Worm (Caenorhabditis elegans) whole organism, L1 larva: ENCODE data around the gene ztf-20.

Experiments used
- C04F5.9 ChIP-seq: sonication (generic microtip); optimal IDR thresholded peaks from 2 replicates; lab custom pipeline; 2016; ENCODE audit warnings: missing genetic modification characterization, missing compliant biosample characterization
- C34B4.2 ChIP-seq: sonication (generic microtip); optimal IDR thresholded peaks from 2 replicates; lab custom pipeline; 2017; ENCODE audit warnings: mild to moderate bottlenecking, missing genetic modification characterization, missing compliant biosample characterization
- F16B12.6 ChIP-seq: fragments of 150-350 bp; optimal IDR thresholded peaks from 2 replicates; lab custom pipeline; 2014; ENCODE audit warnings: missing biosample characterization, missing genetic modification characterization
- Y116A8C.19 ChIP-seq: sonication (generic microtip); optimal IDR thresholded peaks from 2 replicates; lab custom pipeline; 2016; ENCODE audit warnings: missing compliant biosample characterization, missing genetic modification characterization, borderline replicate concordance
- alr-1 ChIP-seq: fragments of 200-800 bp; sonication (Bioruptor generic); optimal IDR thresholded peaks from 2 replicates; lab custom pipeline; 2018; ENCODE audit warnings: borderline replicate concordance, mild to moderate bottlenecking, missing genetic modification characterization, missing compliant biosample characterization
- ceh-63 ChIP-seq: fragments of 200-800 bp; sonication (Bioruptor generic); optimal IDR thresholded peaks from 2 replicates; lab custom pipeline; 2018; ENCODE audit warnings: mild to moderate bottlenecking, missing genetic modification characterization, missing compliant biosample characterization
- ceh-8 ChIP-seq: fragments of 200-800 bp; sonication (Bioruptor generic); optimal IDR thresholded peaks from 2 replicates; lab custom pipeline; 2018; ENCODE audit warnings: mild to moderate bottlenecking, missing genetic modification characterization, moderate library complexity, missing compliant biosample characterization
- ceh-82 ChIP-seq, 3 experiments: fragments of 150-350 bp in 1 of 3; sonication (generic microtip) in 2 of 3; optimal IDR thresholded peaks; 2 replicates each; lab custom pipeline; 2014 to 2017; ENCODE audit warnings: missing biosample characterization in 3 of 3, missing genetic modification characterization in 3 of 3
- ceh-88 ChIP-seq: fragments of 200-800 bp; sonication (Bioruptor generic); IDR thresholded peaks from 2 replicates; pipeline ENCODE4 v1.3.6; 2022; ENCODE audit warnings: missing genetic modification characterization, missing compliant biosample characterization
- dpl-1 ChIP-seq, 3 experiments: fragments of 150-350 bp in 2 of 3; sonication (generic microtip) in 1 of 3; optimal IDR thresholded peaks; 2 replicates each; lab custom pipeline; 2014 to 2017; ENCODE audit warnings: missing biosample characterization in 3 of 3, missing genetic modification characterization in 3 of 3, missing genetic modification reagents in 3 of 3
- dsc-1 ChIP-seq: sonication (generic microtip); optimal IDR thresholded peaks from 2 replicates; lab custom pipeline; 2016; ENCODE audit warnings: mild to moderate bottlenecking, missing genetic modification characterization, missing compliant biosample characterization
- efl-1 ChIP-seq, 4 experiments: fragments of 150-350 bp; optimal IDR thresholded peaks in 3 of 4; peaks in 1 of 4; 1 replicate in 1 of 4; 2 replicates in 3 of 4; lab custom pipeline; 2014; ENCODE audit warnings: missing biosample characterization in 2 of 4, missing genetic modification characterization in 2 of 4, missing genetic modification reagents in 2 of 4
- efl-3 ChIP-seq: fragments of 200-800 bp; sonication (Bioruptor generic); optimal IDR thresholded peaks from 2 replicates; lab custom pipeline; 2018; ENCODE audit warnings: mild to moderate bottlenecking, missing genetic modification characterization, missing compliant biosample characterization
- egl-27 ChIP-seq, 2 experiments: fragments of 150-350 bp in 1 of 2; sonication (generic microtip); optimal IDR thresholded peaks; 3 replicates each; lab custom pipeline; 2017 to 2018; ENCODE audit warnings: missing biosample characterization in 2 of 2, missing genetic modification characterization in 2 of 2, missing genetic modification reagents in 2 of 2
- elt-2 ChIP-seq: sonication (generic microtip); optimal IDR thresholded peaks from 2 replicates; lab custom pipeline; 2016; ENCODE audit warnings: missing genetic modification characterization, mild to moderate bottlenecking, inconsistent platforms, missing compliant biosample characterization, missing genetic modification reagents
- ets-5 ChIP-seq: fragments of 200-800 bp; sonication (Bioruptor generic); IDR thresholded peaks from 2 replicates; pipeline ENCODE4 v1.3.6; 2022; ENCODE audit warnings: missing genetic modification characterization, missing compliant biosample characterization
- fkh-10 ChIP-seq: sonication (generic microtip); optimal IDR thresholded peaks from 2 replicates; lab custom pipeline; 2017; ENCODE audit warnings: missing biosample characterization, missing genetic modification reagents, missing genetic modification characterization
- hpl-2 ChIP-seq: fragments of 150-350 bp; optimal IDR thresholded peaks from 2 replicates; lab custom pipeline; 2014; ENCODE audit warnings: missing biosample characterization, missing genetic modification reagents, missing genetic modification characterization
- jun-1 ChIP-seq: fragments of 150-350 bp; optimal IDR thresholded peaks from 2 replicates; lab custom pipeline; 2014; ENCODE audit warnings: missing biosample characterization, missing genetic modification reagents, missing genetic modification characterization
- lin-14 ChIP-seq: fragments of 200-800 bp; sonication (Bioruptor generic); optimal IDR thresholded peaks from 2 replicates; lab custom pipeline; 2018; ENCODE audit warnings: mild to moderate bottlenecking, missing genetic modification characterization, moderate library complexity, missing compliant biosample characterization
- lin-15B ChIP-seq: fragments of 150-350 bp; sonication (generic microtip); optimal IDR thresholded peaks from 3 replicates; lab custom pipeline; 2014; ENCODE audit warnings: missing biosample characterization, missing genetic modification characterization
- lin-39 ChIP-seq: fragments of 150-350 bp; optimal IDR thresholded peaks from 2 replicates; lab custom pipeline; 2014; ENCODE audit warnings: missing biosample characterization, missing genetic modification reagents, missing genetic modification characterization
- mdl-1 ChIP-seq, 2 experiments: fragments of 150-350 bp; optimal IDR thresholded peaks; 2 replicates each; lab custom pipeline; 2014 to 2017; ENCODE audit warnings: missing biosample characterization in 2 of 2, missing genetic modification characterization in 2 of 2, inconsistent platforms in 1 of 2
- mef-2 ChIP-seq: fragments of 150-350 bp; optimal IDR thresholded peaks from 2 replicates; lab custom pipeline; 2014; ENCODE audit warnings: missing biosample characterization, missing genetic modification characterization
- nhr-11 ChIP-seq: fragments of 150-350 bp; optimal IDR thresholded peaks from 2 replicates; lab custom pipeline; 2014; ENCODE audit warnings: missing biosample characterization, missing genetic modification characterization
- nhr-19 ChIP-seq: fragments of 200-800 bp; sonication (Bioruptor generic); conservative IDR thresholded peaks from 2 replicates; pipeline ENCODE4 v1.3.6; 2022; ENCODE audit warnings: missing genetic modification characterization, missing compliant biosample characterization
- nhr-20 ChIP-seq: sonication (generic microtip); optimal IDR thresholded peaks from 2 replicates; lab custom pipeline; 2016; ENCODE audit warnings: mild to moderate bottlenecking, missing genetic modification characterization, missing compliant biosample characterization
- nhr-47 ChIP-seq: sonication (generic microtip); optimal IDR thresholded peaks from 2 replicates; lab custom pipeline; 2016; ENCODE audit warnings: mild to moderate bottlenecking, missing genetic modification characterization, moderate library complexity, missing compliant biosample characterization
- nhr-71 ChIP-seq: sonication (generic microtip); optimal IDR thresholded peaks from 2 replicates; lab custom pipeline; 2016; ENCODE audit warnings: mild to moderate bottlenecking, missing genetic modification characterization, moderate library complexity, missing compliant biosample characterization
- nhr-76 ChIP-seq: sonication (generic microtip); optimal IDR thresholded peaks from 2 replicates; lab custom pipeline; 2017; ENCODE audit warnings: missing biosample characterization, missing genetic modification characterization
- nhr-90 ChIP-seq: sonication (generic microtip); optimal IDR thresholded peaks from 2 replicates; lab custom pipeline; 2016; ENCODE audit warnings: mild to moderate bottlenecking, missing genetic modification characterization, missing compliant biosample characterization; ENCODE audit not compliant: poor library complexity
- pag-3 ChIP-seq: sonication (generic microtip); optimal IDR thresholded peaks from 2 replicates; lab custom pipeline; 2017; ENCODE audit warnings: missing genetic modification characterization, mild to moderate bottlenecking, missing compliant biosample characterization, antibody characterized with exemption, borderline replicate concordance; ENCODE audit not compliant: insufficient read depth
- pax-3 ChIP-seq: fragments of 200-800 bp; sonication (Bioruptor generic); optimal IDR thresholded peaks from 2 replicates; lab custom pipeline; 2018; ENCODE audit warnings: mild to moderate bottlenecking, missing genetic modification characterization, moderate library complexity, missing compliant biosample characterization
- pqm-1 ChIP-seq: sonication (generic microtip); optimal IDR thresholded peaks from 3 replicates; lab custom pipeline; 2017; ENCODE audit warnings: missing biosample characterization, missing genetic modification characterization
- skn-1 ChIP-seq: fragments of 150-350 bp; optimal IDR thresholded peaks from 2 replicates; lab custom pipeline; 2014; ENCODE audit warnings: missing biosample characterization, missing genetic modification characterization
- snpc-4 ChIP-seq: fragments of 150-350 bp; optimal IDR thresholded peaks from 2 replicates; lab custom pipeline; 2014; ENCODE audit warnings: missing biosample characterization, missing genetic modification characterization
- snu-23 ChIP-seq: sonication (generic microtip); optimal IDR thresholded peaks from 2 replicates; lab custom pipeline; 2016; ENCODE audit warnings: missing genetic modification characterization, missing compliant biosample characterization
- sptf-1 ChIP-seq: fragments of 150-350 bp; optimal IDR thresholded peaks from 2 replicates; lab custom pipeline; 2014; ENCODE audit warnings: missing biosample characterization, missing genetic modification characterization
- sup-37 ChIP-seq: fragments of 200-800 bp; sonication (Bioruptor generic); optimal IDR thresholded peaks from 2 replicates; lab custom pipeline; 2018; ENCODE audit warnings: mild to moderate bottlenecking, missing genetic modification characterization, missing compliant biosample characterization
- swsn-7 ChIP-seq: sonication (generic microtip); optimal IDR thresholded peaks from 2 replicates; lab custom pipeline; 2016; ENCODE audit warnings: missing genetic modification characterization, missing compliant biosample characterization
- tbx-2 ChIP-seq: sonication (generic microtip); optimal IDR thresholded peaks from 2 replicates; lab custom pipeline; 2016; ENCODE audit warnings: missing genetic modification characterization, missing compliant biosample characterization
- unc-130 ChIP-seq: fragments of 150-350 bp; optimal IDR thresholded peaks from 2 replicates; lab custom pipeline; 2017; ENCODE audit warnings: missing biosample characterization, missing genetic modification characterization, inconsistent platforms
- unc-30 ChIP-seq: sonication (generic microtip); optimal IDR thresholded peaks from 2 replicates; lab custom pipeline; 2017; ENCODE audit warnings: missing biosample characterization, missing genetic modification characterization
- unc-62 ChIP-seq: fragments of 150-350 bp; optimal IDR thresholded peaks from 2 replicates; lab custom pipeline; 2014; ENCODE audit warnings: missing biosample characterization, missing genetic modification reagents, missing genetic modification characterization
- unc-86 ChIP-seq: sonication (generic microtip); optimal IDR thresholded peaks from 2 replicates; lab custom pipeline; 2016; ENCODE audit warnings: missing genetic modification characterization, missing compliant biosample characterization
- unc-98 ChIP-seq: fragments of 200-800 bp; sonication (Bioruptor generic); IDR thresholded peaks from 2 replicates; pipeline ENCODE4 v1.3.6; 2022; ENCODE audit warnings: missing genetic modification characterization, missing compliant biosample characterization
- ztf-11 ChIP-seq, 2 experiments: sonication (generic microtip); optimal IDR thresholded peaks; 2 replicates each; lab custom pipeline; 2016 to 2017; ENCODE audit warnings: missing genetic modification characterization in 2 of 2, missing biosample characterization in 1 of 2, missing compliant biosample characterization in 1 of 2

The ztf-20 gene

ce11 chrV:18986103-18986502 is 26.1 kb upstream of the ztf-20 start:
- TF ChIP-seq nhr-76 (tag; lab: Kevin White, UChicago): no peak
- TF ChIP-seq swsn-7 (tag; lab: Kevin White, UChicago): no peak
- TF ChIP-seq ceh-8 (GFP tag; lab: Kevin White, UChicago): no peak
- TF ChIP-seq, all 84 proteins: peak for 0

- TF ChIP-seq dsc-1 (tag; lab: Kevin White, UChicago): no peak
- no peak for TF ChIP-seq efl-1 (optimal IDR thresholded peaks at IDR 0.05; lab: Kevin White, UChicago)
- peak in 1 of 2 experiments; percentile 50 for TF ChIP-seq efl-1 (GFP tag; optimal IDR thresholded peaks at IDR 0.05 in 1 of 2; lab: Kevin White, UChicago)
These were observed 21.8 kb upstream of the ztf-20 start for ce11 chrV:18981736-18982135.

ce11 chrV:18980980-18981529 is 21.1 kb upstream of the ztf-20 start, which contains the start of the genes mrps-35 and sws-1:
TSS of gene mrps-35 (plus strand) at chrV:18981306.
TSS of gene sws-1 (minus strand) at chrV:18981479.
- peak; percentile 92 for TF ChIP-seq pax-3
- TF ChIP-seq nhr-20 (tag; lab: Kevin White, UChicago): peak; percentile 79
- no peak for TF ChIP-seq ceh-63 (GFP tag; lab: Kevin White, UChicago)
- no peak for TF ChIP-seq ceh-88
- peak; percentile 92 to 94 (median 93) for TF ChIP-seq dpl-1 (GFP tag; optimal IDR thresholded peaks at IDR 0.05; lab: Kevin White, UChicago)
- TF ChIP-seq snpc-4 (tag; lab: Kevin White, UChicago): peak; percentile 60
- TF ChIP-seq hpl-2 (GFP tag; lab: Kevin White, UChicago): no peak
- TF ChIP-seq unc-86: peak; percentile 72
- no peak for TF ChIP-seq pag-3 (tag; lab: Kevin White, UChicago)
- TF ChIP-seq swsn-7 (tag; lab: Kevin White, UChicago): peak; percentile 83
- TF ChIP-seq sptf-1: no peak
- TF ChIP-seq mdl-1 (tag; optimal IDR thresholded peaks at IDR 0.05; lab: Kevin White, UChicago): no peak
- TF ChIP-seq unc-30 (tag; lab: Kevin White, UChicago): no peak
- TF ChIP-seq unc-98 (GFP tag; lab: Robert Waterston, UW): peak; percentile 89
- peak; percentile 92 for TF ChIP-seq nhr-19
- peak; percentile 17 for TF ChIP-seq efl-3 (GFP tag; lab: Kevin White, UChicago)
- TF ChIP-seq elt-2: peak; percentile 59
- peak in 1 of 2 experiments; percentile 95 for TF ChIP-seq ztf-11 (tag; optimal IDR thresholded peaks at IDR 0.05; lab: Kevin White, UChicago)
- TF ChIP-seq nhr-11 (tag; lab: Kevin White, UChicago): no peak
- TF ChIP-seq nhr-47: peak; percentile 92
- peak; percentile 26 for TF ChIP-seq lin-39 (tag; lab: Kevin White, UChicago)
- peak; percentile 89 for TF ChIP-seq nhr-71
- peak; percentile 21 for TF ChIP-seq sup-37
- TF ChIP-seq pqm-1 (tag; lab: Kevin White, UChicago): no peak
- peak; percentile 20 to 79 (median 68) for TF ChIP-seq ceh-82 (tag; optimal IDR thresholded peaks at IDR 0.05; lab: Kevin White, UChicago)
- no peak for TF ChIP-seq unc-62
- peak; percentile 91 for TF ChIP-seq nhr-90 (tag; lab: Kevin White, UChicago)
- TF ChIP-seq snu-23: peak; percentile 85
- peak; percentile 78 for TF ChIP-seq C04F5.9 (tag; lab: Kevin White, UChicago)
- peak; percentile 92 for TF ChIP-seq tbx-2 (tag; lab: Kevin White, UChicago)
- no peak for TF ChIP-seq ets-5 (GFP tag; lab: Robert Waterston, UW)
- TF ChIP-seq C34B4.2: no peak
- TF ChIP-seq skn-1 (tag; lab: Kevin White, UChicago): peak; percentile 47
- no peak for TF ChIP-seq egl-27 (tag; optimal IDR thresholded peaks at IDR 0.05; lab: Kevin White, UChicago)
- TF ChIP-seq lin-15B: peak; percentile 34
- peak; percentile 70 for TF ChIP-seq Y116A8C.19 (tag; lab: Kevin White, UChicago)
- TF ChIP-seq F16B12.6 (tag; lab: Kevin White, UChicago): no peak
- TF ChIP-seq fkh-10 (GFP tag; lab: Kevin White, UChicago): no peak
- no peak for TF ChIP-seq alr-1
- peak; percentile 3 for TF ChIP-seq jun-1 (tag; lab: Kevin White, UChicago)
- no peak for TF ChIP-seq unc-130 (tag; lab: Kevin White, UChicago)
- TF ChIP-seq lin-14 (GFP tag; lab: Kevin White, UChicago): no peak
- no peak for TF ChIP-seq mef-2
